Fruit fly (Drosophila melanogaster) whole organism, embryonic: ENCODE measurements around the gene CG34429.

Source experiments
- Adf1 ChIP-seq: fragments of 200-800 bp; sonication (Bioruptor generic); IDR thresholded peaks from 2 replicates; pipeline ENCODE4 v1.3.6; 2022; ENCODE audit warnings: missing biosample characterization, missing genetic modification characterization
- CG12104 ChIP-seq: fragments of 200-800 bp; sonication (Bioruptor generic); optimal IDR thresholded peaks from 3 replicates; lab custom pipeline; 2016; ENCODE audit warnings: missing biosample characterization, missing genetic modification characterization
- CG12942 ChIP-seq: fragments of 200-800 bp; sonication (Bioruptor generic); optimal IDR thresholded peaks from 3 replicates; lab custom pipeline; 2016; ENCODE audit warnings: missing biosample characterization, missing genetic modification characterization
- CG14050 ChIP-seq: fragments of 200-800 bp; sonication (Bioruptor generic); IDR thresholded peaks from 3 replicates; pipeline ENCODE4 v1.3.6; 2022; ENCODE audit warnings: missing biosample characterization, missing genetic modification characterization
- CG1647 ChIP-seq: fragments of 200-800 bp; sonication (Bioruptor generic); optimal IDR thresholded peaks from 3 replicates; lab custom pipeline; 2016; ENCODE audit warnings: missing biosample characterization, missing genetic modification characterization
- CG16863 ChIP-seq: fragments of 200-800 bp; sonication (Bioruptor generic); optimal IDR thresholded peaks from 3 replicates; lab custom pipeline; 2016; ENCODE audit warnings: missing biosample characterization, missing genetic modification characterization
- CG17912 ChIP-seq: fragments of 200-800 bp; sonication (Bioruptor generic); optimal IDR thresholded peaks from 2 replicates; lab custom pipeline; 2018; ENCODE audit warnings: missing biosample characterization, mild to moderate bottlenecking, missing genetic modification characterization
- CG1792 ChIP-seq: fragments of 200-800 bp; sonication (Bioruptor generic); optimal IDR thresholded peaks from 2 replicates; lab custom pipeline; 2016; ENCODE audit warnings: missing biosample characterization, missing genetic modification characterization
- CG1832 ChIP-seq: fragments of 200-800 bp; sonication (Bioruptor generic); optimal IDR thresholded peaks from 2 replicates; lab custom pipeline; 2017; ENCODE audit warnings: missing biosample characterization, mild to moderate bottlenecking, missing genetic modification characterization, inconsistent platforms
- CG2712 ChIP-seq: fragments of 200-800 bp; optimal IDR thresholded peaks from 3 replicates; lab custom pipeline; 2019; ENCODE audit warnings: missing biosample characterization, mild to moderate bottlenecking, missing genetic modification characterization, moderate library complexity
- CG2889 ChIP-seq: fragments of 200-800 bp; sonication (Bioruptor generic); IDR thresholded peaks from 3 replicates; pipeline ENCODE4 v1.3.6; 2022; ENCODE audit warnings: missing biosample characterization, missing genetic modification characterization
- CG30020 ChIP-seq: fragments of 200-800 bp; optimal IDR thresholded peaks from 2 replicates; lab custom pipeline; 2019; ENCODE audit warnings: missing biosample characterization, mild to moderate bottlenecking, missing genetic modification characterization, moderate library complexity
- CG34376 ChIP-seq: fragments of 200-800 bp; sonication (Bioruptor generic); optimal IDR thresholded peaks from 2 replicates; lab custom pipeline; 2018; ENCODE audit warnings: missing biosample characterization, mild to moderate bottlenecking, missing genetic modification characterization
- CG34422 ChIP-seq: fragments of 200-800 bp; sonication (Bioruptor generic); IDR thresholded peaks from 3 replicates; pipeline ENCODE4 v1.3.6; 2022; ENCODE audit warnings: missing biosample characterization, missing genetic modification characterization
- CG3726 ChIP-seq: fragments of 200-800 bp; sonication (Bioruptor generic); IDR thresholded peaks from 3 replicates; pipeline ENCODE4, ENCODE4 v1.3.6; 2022; ENCODE audit warnings: missing biosample characterization, missing genetic modification characterization
- CG4424 ChIP-seq: fragments of 200-800 bp; sonication (Bioruptor generic); optimal IDR thresholded peaks from 3 replicates; lab custom pipeline; 2016; ENCODE audit warnings: missing biosample characterization, missing genetic modification characterization
- CG4707 ChIP-seq: fragments of 200-800 bp; sonication (Bioruptor generic); optimal IDR thresholded peaks from 2 replicates; lab custom pipeline; 2018; ENCODE audit warnings: missing biosample characterization, mild to moderate bottlenecking, missing genetic modification characterization, moderate library complexity
- CG6689 ChIP-seq: fragments of 200-800 bp; sonication (Bioruptor generic); IDR thresholded peaks from 2 replicates; pipeline ENCODE4 v1.3.6; 2022; ENCODE audit warnings: missing biosample characterization, missing genetic modification characterization
- CG8089 ChIP-seq: fragments of 200-800 bp; sonication (Bioruptor generic); optimal IDR thresholded peaks from 3 replicates; lab custom pipeline; 2016; ENCODE audit warnings: missing biosample characterization, missing genetic modification characterization
- CG8281 ChIP-seq: fragments of 200-800 bp; sonication (Bioruptor generic); optimal IDR thresholded peaks from 2 replicates; lab custom pipeline; 2018; ENCODE audit warnings: missing biosample characterization, mild to moderate bottlenecking, missing genetic modification characterization, moderate library complexity
- Camta ChIP-seq: fragments of 200-800 bp; sonication (Bioruptor generic); optimal IDR thresholded peaks from 2 replicates; lab custom pipeline; 2016; ENCODE audit warnings: missing biosample characterization, missing genetic modification characterization
- Eip74EF ChIP-seq, 2 experiments: fragments of 200-800 bp in 1 of 2; fragments of >200 bp in 1 of 2; sonication (Bioruptor generic) in 1 of 2; optimal IDR thresholded peaks; 2 replicates each; lab custom pipeline; 2017 to 2019; ENCODE audit warnings: missing biosample characterization in 2 of 2, missing genetic modification characterization in 2 of 2, mild to moderate bottlenecking in 1 of 2, moderate library complexity in 1 of 2
- Hey ChIP-seq: fragments of 200-800 bp; sonication (Bioruptor generic); optimal IDR thresholded peaks from 3 replicates; lab custom pipeline; 2018; ENCODE audit warnings: missing biosample characterization, mild to moderate bottlenecking, missing genetic modification characterization
- MTF-1 ChIP-seq: fragments of 200-800 bp; sonication (Bioruptor generic); optimal IDR thresholded peaks from 2 replicates; lab custom pipeline; 2018; ENCODE audit warnings: missing biosample characterization, mild to moderate bottlenecking, missing genetic modification characterization, borderline replicate concordance
- NC2β ChIP-seq: fragments of 200-800 bp; sonication (Bioruptor generic); optimal IDR thresholded peaks from 2 replicates; lab custom pipeline; 2016; ENCODE audit warnings: missing biosample characterization, missing genetic modification characterization
- Nf-YB ChIP-seq: fragments of 200-800 bp; sonication (Bioruptor generic); optimal IDR thresholded peaks from 3 replicates; lab custom pipeline; 2019; ENCODE audit warnings: missing biosample characterization, mild to moderate bottlenecking, missing genetic modification characterization, moderate library complexity
- Oaz ChIP-seq: fragments of 200-800 bp; sonication (Bioruptor generic); IDR thresholded peaks from 2 replicates; pipeline ENCODE4 v1.3.6; 2022; ENCODE audit warnings: missing biosample characterization, missing genetic modification characterization
- Side ChIP-seq: fragments of 200-800 bp; sonication (Bioruptor generic); optimal IDR thresholded peaks from 2 replicates; lab custom pipeline; 2016; ENCODE audit warnings: missing biosample characterization, missing genetic modification characterization
- al ChIP-seq: fragments of 200-800 bp; sonication (Bioruptor generic); IDR thresholded peaks from 2 replicates; pipeline ENCODE4 v1.3.6; 2022; ENCODE audit warnings: missing biosample characterization, missing genetic modification characterization
- ase ChIP-seq: fragments of 200-800 bp; sonication (Bioruptor generic); IDR thresholded peaks from 3 replicates; pipeline ENCODE4 v1.3.6; 2022; ENCODE audit warnings: missing biosample characterization, missing genetic modification characterization
- ash1 ChIP-seq: fragments of 200-800 bp; sonication (Bioruptor generic); optimal IDR thresholded peaks from 2 replicates; lab custom pipeline; 2018; ENCODE audit warnings: missing biosample characterization, mild to moderate bottlenecking, missing genetic modification characterization
- bowl ChIP-seq: fragments of 200-800 bp; sonication (Bioruptor generic); IDR thresholded peaks from 2 replicates; pipeline ENCODE4 v1.3.6; 2022; ENCODE audit warnings: missing biosample characterization, missing genetic modification characterization
- dati ChIP-seq: fragments of 200-800 bp; sonication (Bioruptor generic); IDR thresholded peaks from 2 replicates; pipeline ENCODE4 v1.3.6; 2022; ENCODE audit warnings: missing biosample characterization, missing genetic modification characterization
- dmrt99B ChIP-seq: fragments of 200-800 bp; sonication (Bioruptor generic); optimal IDR thresholded peaks from 2 replicates; lab custom pipeline; 2018; ENCODE audit warnings: missing biosample characterization, mild to moderate bottlenecking, missing genetic modification characterization, moderate library complexity
- gcm ChIP-seq: fragments of 200-800 bp; sonication (Bioruptor generic); optimal IDR thresholded peaks from 2 replicates; lab custom pipeline; 2019; ENCODE audit warnings: missing biosample characterization, mild to moderate bottlenecking, missing genetic modification characterization, moderate library complexity
- ind ChIP-seq: fragments of 200-800 bp; sonication (Bioruptor generic); optimal IDR thresholded peaks from 3 replicates; lab custom pipeline; 2016; ENCODE audit warnings: missing biosample characterization, missing genetic modification characterization
- inv ChIP-seq: fragments of 200-800 bp; sonication (Bioruptor generic); IDR thresholded peaks from 2 replicates; pipeline ENCODE4 v1.3.6; 2022; ENCODE audit warnings: missing biosample characterization, missing genetic modification characterization; ENCODE audit not compliant: partially characterized antibody
- jigr1 ChIP-seq: fragments of 200-800 bp; sonication (Bioruptor generic); IDR thresholded peaks from 3 replicates; pipeline ENCODE4 v1.3.6; 2022; ENCODE audit warnings: missing biosample characterization, missing genetic modification characterization
- jumu ChIP-seq: fragments of 200-800 bp; sonication (Bioruptor generic); optimal IDR thresholded peaks from 3 replicates; lab custom pipeline; 2016; ENCODE audit warnings: missing biosample characterization, missing genetic modification characterization
- kah ChIP-seq: fragments of 200-800 bp; sonication (Bioruptor generic); optimal IDR thresholded peaks from 2 replicates; lab custom pipeline; 2018; ENCODE audit warnings: missing biosample characterization, mild to moderate bottlenecking, missing genetic modification characterization
- ken ChIP-seq: fragments of 200-800 bp; sonication (Bioruptor generic); IDR thresholded peaks from 3 replicates; pipeline ENCODE4 v1.3.6; 2022; ENCODE audit warnings: missing biosample characterization, missing genetic modification characterization
- onecut ChIP-seq: fragments of 200-800 bp; sonication (Bioruptor generic); IDR thresholded peaks from 2 replicates; pipeline ENCODE4 v1.3.6; 2022; ENCODE audit warnings: missing biosample characterization, missing genetic modification characterization
- peb ChIP-seq: fragments of 200-800 bp; sonication (Bioruptor generic); IDR thresholded peaks from 2 replicates; pipeline ENCODE4 v1.3.6; 2022; ENCODE audit warnings: missing biosample characterization, missing genetic modification characterization
- scrt ChIP-seq: fragments of 200-800 bp; sonication (Bioruptor generic); optimal IDR thresholded peaks from 2 replicates; lab custom pipeline; 2018; ENCODE audit warnings: missing biosample characterization, mild to moderate bottlenecking, missing genetic modification characterization, moderate library complexity
- sna ChIP-seq: fragments of 200-800 bp; sonication (Bioruptor generic); IDR thresholded peaks from 2 replicates; pipeline ENCODE4 v1.3.6; 2022; ENCODE audit warnings: missing biosample characterization, missing genetic modification characterization; ENCODE audit not compliant: partially characterized antibody
- tna ChIP-seq: fragments of 200-800 bp; sonication (Bioruptor generic); IDR thresholded peaks from 2 replicates; pipeline ENCODE4 v1.3.6; 2022; ENCODE audit warnings: missing biosample characterization, missing genetic modification characterization; ENCODE audit not compliant: partially characterized antibody
- trh ChIP-seq: fragments of 200-800 bp; sonication (Bioruptor generic); optimal IDR thresholded peaks from 2 replicates; lab custom pipeline; 2016; ENCODE audit warnings: missing biosample characterization, missing genetic modification characterization
- tx ChIP-seq: fragments of 200-800 bp; sonication (Bioruptor generic); optimal IDR thresholded peaks from 2 replicates; lab custom pipeline; 2016; ENCODE audit warnings: missing biosample characterization, missing genetic modification characterization
- usp ChIP-seq: fragments of >200 bp; optimal IDR thresholded peaks from 2 replicates; lab custom pipeline; 2017; ENCODE audit warnings: missing biosample characterization, missing genetic modification characterization

Gene CG34429

DNA sequence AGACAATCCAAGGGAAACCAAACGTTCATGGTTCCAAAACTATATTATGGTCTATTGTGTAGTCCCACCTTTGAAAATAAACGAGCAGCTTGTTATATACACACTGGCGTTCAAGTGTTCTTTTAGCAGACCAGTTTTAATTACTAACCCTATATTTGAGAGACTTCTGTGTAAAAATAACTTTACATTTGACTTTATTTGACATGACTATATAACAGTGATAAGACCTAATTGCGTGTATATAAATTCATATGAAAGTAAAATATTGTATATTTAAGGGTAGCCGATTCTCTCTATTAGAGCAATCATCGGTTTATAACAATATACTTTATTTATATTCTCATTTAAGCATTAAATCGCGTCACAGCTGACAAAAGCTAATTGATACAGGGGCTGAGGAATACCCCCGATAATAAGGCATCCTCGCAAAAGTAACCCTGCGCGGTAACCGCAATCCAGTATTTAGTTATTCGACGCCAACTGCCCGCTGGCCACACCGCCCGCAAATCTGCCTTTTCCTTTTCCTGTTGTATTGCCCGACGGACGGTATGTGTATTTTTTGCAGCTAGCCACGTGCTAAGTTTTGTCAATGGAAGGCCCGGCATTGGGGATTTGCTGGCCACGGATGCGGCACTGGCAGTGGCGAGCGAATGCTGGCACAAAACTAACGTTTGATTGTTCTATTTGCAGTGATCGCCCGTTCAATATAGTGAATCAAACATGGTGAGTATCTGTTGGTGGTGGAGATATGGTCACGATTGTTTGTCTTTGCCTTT, 21.4 kb upstream of the CG34429 start, which contains the start of gene RpS4 (continued):
- no peak for TF ChIP-seq CG1832 (GFP tag; lab: Kevin White, UChicago)
- peak; percentile 79 for TF ChIP-seq Camta (GFP tag; lab: Kevin White, UChicago)
- peak; percentile 88 for TF ChIP-seq ken (GFP tag; lab: Robert Waterston, UW)
- peak; percentile 66 for TF ChIP-seq Oaz
- TF ChIP-seq CG34376 (GFP tag; lab: Kevin White, UChicago), result peak; percentile 99
- peak; percentile 98 for TF ChIP-seq MTF-1
- TF ChIP-seq CG8281 (tag; lab: Kevin White, UChicago), result peak; percentile 73
- peak; percentile 95 for TF ChIP-seq Hey
- peak; percentile 98 for TF ChIP-seq CG17912 (GFP tag; lab: Kevin White, UChicago)
- peak; percentile 91 for TF ChIP-seq kah
- TF ChIP-seq CG34422 (GFP tag; lab: Robert Waterston, UW), result peak; percentile 88
- TF ChIP-seq peb (GFP tag; lab: Robert Waterston, UW), result peak; percentile 48; the same call in 1 of the 2 replicates
- peak; percentile 74 for TF ChIP-seq CG1647 (GFP tag; lab: Kevin White, UChicago)
- TF ChIP-seq CG2712, result peak; percentile 78
- peak; percentile 48; the same call in 1 of the 2 replicates for TF ChIP-seq Adf1 (GFP tag; lab: Robert Waterston, UW)
- TF ChIP-seq CG12942 (GFP tag; lab: Kevin White, UChicago), result peak; percentile 54
- TF ChIP-seq dmrt99B (tag; lab: Kevin White, UChicago), result peak; percentile 78
- peak; percentile 97 for TF ChIP-seq ash1 (GFP tag; lab: Kevin White, UChicago)
- TF ChIP-seq al, result peak; percentile 67
- peak; percentile 89 for TF ChIP-seq CG12104 (GFP tag; lab: Kevin White, UChicago)
- peak; percentile 97 for TF ChIP-seq NC2β (GFP tag; lab: Kevin White, UChicago)
- peak; percentile 80 for TF ChIP-seq CG4424 (GFP tag; lab: Kevin White, UChicago)
- TF ChIP-seq ind (GFP tag; lab: Kevin White, UChicago), result peak; percentile 70
- TF ChIP-seq CG1792, result peak; percentile 75
- TF ChIP-seq trh, result peak; percentile 68
- TF ChIP-seq Eip74EF (GFP tag; optimal IDR thresholded peaks at IDR 0.05; lab: Kevin White, UChicago), result peak in 1 of 2 experiments; percentile 74
- TF ChIP-seq CG4707 (GFP tag; lab: Kevin White, UChicago), result peak; percentile 96
- TF ChIP-seq usp (GFP tag; lab: Kevin White, UChicago), result no peak
- TF ChIP-seq CG3726 (GFP tag; lab: Robert Waterston, UW), result peak; percentile 82
- peak; percentile 83 for TF ChIP-seq ase (GFP tag; lab: Robert Waterston, UW)
- TF ChIP-seq Nf-YB (GFP tag; lab: Kevin White, UChicago), result peak; percentile 68
- TF ChIP-seq CG8089, result peak; percentile 80
- TF ChIP-seq gcm, result peak; percentile 91
- peak; percentile 65 for TF ChIP-seq CG6689 (GFP tag; lab: Robert Waterston, UW)
- TF ChIP-seq onecut (GFP tag; lab: Robert Waterston, UW), result peak; percentile 94
- TF ChIP-seq CG16863, result peak; percentile 76
- TF ChIP-seq sna, result no peak
- TF ChIP-seq jumu (GFP tag; lab: Kevin White, UChicago), result peak; percentile 57
- TF ChIP-seq CG14050 (GFP tag; lab: Robert Waterston, UW), result peak; percentile 82
- TF ChIP-seq bowl (GFP tag; lab: Robert Waterston, UW), result peak; percentile 50; the same call in 1 of the 2 replicates
- peak; percentile 92 for TF ChIP-seq scrt
- TF ChIP-seq inv (GFP tag; lab: Robert Waterston, UW), result 0 out of 2 replicates have a peak, but pooled peaks have one; percentile 13
- TF ChIP-seq CG30020 (tag; lab: Kevin White, UChicago), result peak; percentile 50
- peak; percentile 16; the same call in 1 of the 2 replicates for TF ChIP-seq tna (GFP tag; lab: Robert Waterston, UW)
- TF ChIP-seq dati, result peak; percentile 79
- peak; percentile 36 for TF ChIP-seq tx (GFP tag; lab: Kevin White, UChicago)
- peak; percentile 63; the same call in 2 of the 3 replicates for TF ChIP-seq CG2889
- TF ChIP-seq jigr1 (GFP tag; lab: Robert Waterston, UW), result peak; percentile 63; the same call in 1 of the 3 replicates
- peak; percentile 90 for TF ChIP-seq Side (GFP tag; lab: Kevin White, UChicago)
